Comparison of ENCODE assay signal across 2 worm cellular contexts in genomic region chrIII:9730407-9730806, ce11.
TF ChIP-seq lines count a peak whose summit lies in the region.

No protein-coding gene starts in this region.

TF ChIP-seq in whole organism, L1 larva, 84 proteins besides CTCF, POLR2A, EP300 and RAD21:
- TF ChIP-seq C16A3.4 (tag; optimal IDR thresholded peaks at IDR 0.05; lab: Kevin White, UChicago) (no peak), efl-1 (optimal IDR thresholded peaks at IDR 0.05; lab: Kevin White, UChicago) (no peak), efl-1 (GFP tag; optimal IDR thresholded peaks at IDR 0.05 in 1 of 2; lab: Kevin White, UChicago) (peak in 1 of 2 experiments; percentile 42), dsc-1 (tag; optimal IDR thresholded peaks at IDR 0.05; lab: Kevin White, UChicago) (peak; percentile 53), ceh-8 (GFP tag; optimal IDR thresholded peaks at IDR 0.05; lab: Kevin White, UChicago) (no peak)

TF ChIP-seq in whole organism, L4 larva, 104 proteins besides CTCF, POLR2A, EP300 and RAD21:
- TF ChIP-seq aha-1 (tag; lab: Kevin White, UChicago) (peak; percentile 80), nhr-237 (tag; optimal IDR thresholded peaks at IDR 0.05; lab: Kevin White, UChicago) (no peak)

Comparison
In these comparisons a context has a peak if more than half of its experiments do, and no peak if none do; other contexts are left out.
1. Of the 29 proteins assayed by ChIP-seq in both whole organism, L4 larva and whole organism, L1 larva: peak only in whole organism, L4 larva: aha-1; only in whole organism, L1 larva: none; in both: none; in neither: 28.